Worm (Caenorhabditis elegans) whole organism, L1 larva: Measurements from ENCODE around the gene C49F8.3.

Experiments used
- C04F5.9 ChIP-seq: sonication (generic microtip); optimal IDR thresholded peaks from 2 replicates; lab custom pipeline; 2016; ENCODE audit warnings: missing genetic modification characterization, missing compliant biosample characterization
- C34B4.2 ChIP-seq: sonication (generic microtip); optimal IDR thresholded peaks from 2 replicates; lab custom pipeline; 2017; ENCODE audit warnings: mild to moderate bottlenecking, missing genetic modification characterization, missing compliant biosample characterization
- F16B12.6 ChIP-seq: fragments of 150-350 bp; optimal IDR thresholded peaks from 2 replicates; lab custom pipeline; 2014; ENCODE audit warnings: missing biosample characterization, missing genetic modification characterization
- Y116A8C.19 ChIP-seq: sonication (generic microtip); optimal IDR thresholded peaks from 2 replicates; lab custom pipeline; 2016; ENCODE audit warnings: missing compliant biosample characterization, missing genetic modification characterization, borderline replicate concordance
- alr-1 ChIP-seq: fragments of 200-800 bp; sonication (Bioruptor generic); optimal IDR thresholded peaks from 2 replicates; lab custom pipeline; 2018; ENCODE audit warnings: borderline replicate concordance, mild to moderate bottlenecking, missing genetic modification characterization, missing compliant biosample characterization
- aly-2 ChIP-seq: fragments of 150-350 bp; optimal IDR thresholded peaks from 2 replicates; lab custom pipeline; 2014; ENCODE audit warnings: missing biosample characterization, missing genetic modification characterization
- blmp-1 ChIP-seq: fragments of 150-350 bp; optimal IDR thresholded peaks from 2 replicates; lab custom pipeline; 2014; ENCODE audit warnings: missing biosample characterization, missing genetic modification characterization
- ceh-8 ChIP-seq: fragments of 200-800 bp; sonication (Bioruptor generic); optimal IDR thresholded peaks from 2 replicates; lab custom pipeline; 2018; ENCODE audit warnings: mild to moderate bottlenecking, missing genetic modification characterization, moderate library complexity, missing compliant biosample characterization
- ceh-82 ChIP-seq, 3 experiments: fragments of 150-350 bp in 1 of 3; sonication (generic microtip) in 2 of 3; optimal IDR thresholded peaks; 2 replicates each; lab custom pipeline; 2014 to 2017; ENCODE audit warnings: missing biosample characterization in 3 of 3, missing genetic modification characterization in 3 of 3
- ceh-90 ChIP-seq: sonication (generic microtip); optimal IDR thresholded peaks from 2 replicates; lab custom pipeline; 2016; ENCODE audit warnings: missing genetic modification characterization, missing compliant biosample characterization
- efl-1 ChIP-seq, 4 experiments: fragments of 150-350 bp; optimal IDR thresholded peaks in 3 of 4; peaks in 1 of 4; 1 replicate in 1 of 4; 2 replicates in 3 of 4; lab custom pipeline; 2014; ENCODE audit warnings: missing biosample characterization in 2 of 4, missing genetic modification characterization in 2 of 4, missing genetic modification reagents in 2 of 4
- efl-3 ChIP-seq: fragments of 200-800 bp; sonication (Bioruptor generic); optimal IDR thresholded peaks from 2 replicates; lab custom pipeline; 2018; ENCODE audit warnings: mild to moderate bottlenecking, missing genetic modification characterization, missing compliant biosample characterization
- egl-27 ChIP-seq, 2 experiments: fragments of 150-350 bp in 1 of 2; sonication (generic microtip); optimal IDR thresholded peaks; 3 replicates each; lab custom pipeline; 2017 to 2018; ENCODE audit warnings: missing biosample characterization in 2 of 2, missing genetic modification characterization in 2 of 2, missing genetic modification reagents in 2 of 2
- elt-2 ChIP-seq: sonication (generic microtip); optimal IDR thresholded peaks from 2 replicates; lab custom pipeline; 2016; ENCODE audit warnings: missing genetic modification characterization, mild to moderate bottlenecking, inconsistent platforms, missing compliant biosample characterization, missing genetic modification reagents
- elt-3 ChIP-seq, 6 experiments: fragments of 150-350 bp in 1 of 6; sonication (generic microtip); optimal IDR thresholded peaks; 2 replicates each; lab custom pipeline; 2017 to 2018; ENCODE audit warnings: missing biosample characterization in 6 of 6, missing genetic modification characterization in 6 of 6, inconsistent platforms in 1 of 6
- ets-5 ChIP-seq: fragments of 200-800 bp; sonication (Bioruptor generic); IDR thresholded peaks from 2 replicates; pipeline ENCODE4 v1.3.6; 2022; ENCODE audit warnings: missing genetic modification characterization, missing compliant biosample characterization
- fkh-10 ChIP-seq: sonication (generic microtip); optimal IDR thresholded peaks from 2 replicates; lab custom pipeline; 2017; ENCODE audit warnings: missing biosample characterization, missing genetic modification reagents, missing genetic modification characterization
- fkh-4 ChIP-seq: sonication (generic microtip); optimal IDR thresholded peaks from 2 replicates; lab custom pipeline; 2016; ENCODE audit warnings: missing compliant biosample characterization, missing genetic modification characterization, borderline replicate concordance
- fos-1 ChIP-seq: fragments of 150-350 bp; optimal IDR thresholded peaks from 2 replicates; lab custom pipeline; 2014; ENCODE audit warnings: missing biosample characterization, missing genetic modification characterization
- grh-1 ChIP-seq: fragments of 200-800 bp; sonication (Bioruptor generic); IDR thresholded peaks from 2 replicates; pipeline ENCODE4 v1.3.6; 2022; ENCODE audit warnings: missing genetic modification reagents, missing genetic modification characterization, missing compliant biosample characterization
- hlh-17 ChIP-seq: fragments of 200-800 bp; sonication (Bioruptor generic); optimal IDR thresholded peaks from 2 replicates; lab custom pipeline; 2018; ENCODE audit warnings: missing genetic modification characterization, mild to moderate bottlenecking, missing compliant biosample characterization, moderate library complexity, borderline replicate concordance
- hlh-4 ChIP-seq: sonication (generic microtip); optimal IDR thresholded peaks from 2 replicates; lab custom pipeline; 2016; ENCODE audit warnings: mild to moderate bottlenecking, missing genetic modification characterization, missing compliant biosample characterization
- hpl-2 ChIP-seq: fragments of 150-350 bp; optimal IDR thresholded peaks from 2 replicates; lab custom pipeline; 2014; ENCODE audit warnings: missing biosample characterization, missing genetic modification reagents, missing genetic modification characterization
- irx-1 ChIP-seq: sonication (generic microtip); optimal IDR thresholded peaks from 2 replicates; lab custom pipeline; 2016; ENCODE audit warnings: missing genetic modification characterization, missing compliant biosample characterization
- lin-13 ChIP-seq: fragments of 150-350 bp; optimal IDR thresholded peaks from 2 replicates; lab custom pipeline; 2014; ENCODE audit warnings: missing biosample characterization, missing genetic modification reagents, missing genetic modification characterization
- lin-14 ChIP-seq: fragments of 200-800 bp; sonication (Bioruptor generic); optimal IDR thresholded peaks from 2 replicates; lab custom pipeline; 2018; ENCODE audit warnings: mild to moderate bottlenecking, missing genetic modification characterization, moderate library complexity, missing compliant biosample characterization
- lin-35 ChIP-seq, 2 experiments: fragments of 150-350 bp; optimal IDR thresholded peaks; 2 replicates each; lab custom pipeline; 2014; ENCODE audit warnings: missing biosample characterization in 2 of 2, missing genetic modification characterization in 2 of 2, missing genetic modification reagents in 2 of 2
- mep-1 ChIP-seq: fragments of 150-350 bp; optimal IDR thresholded peaks from 2 replicates; lab custom pipeline; 2014; ENCODE audit warnings: missing biosample characterization, missing genetic modification characterization
- nhr-11 ChIP-seq: fragments of 150-350 bp; optimal IDR thresholded peaks from 2 replicates; lab custom pipeline; 2014; ENCODE audit warnings: missing biosample characterization, missing genetic modification characterization
- nhr-12 ChIP-seq: sonication (generic microtip); optimal IDR thresholded peaks from 2 replicates; lab custom pipeline; 2017; ENCODE audit warnings: missing biosample characterization, missing genetic modification characterization
- nhr-19 ChIP-seq: fragments of 200-800 bp; sonication (Bioruptor generic); conservative IDR thresholded peaks from 2 replicates; pipeline ENCODE4 v1.3.6; 2022; ENCODE audit warnings: missing genetic modification characterization, missing compliant biosample characterization
- nhr-20 ChIP-seq: sonication (generic microtip); optimal IDR thresholded peaks from 2 replicates; lab custom pipeline; 2016; ENCODE audit warnings: mild to moderate bottlenecking, missing genetic modification characterization, missing compliant biosample characterization
- nhr-28 ChIP-seq: fragments of 150-350 bp; optimal IDR thresholded peaks from 2 replicates; lab custom pipeline; 2014; ENCODE audit warnings: missing biosample characterization, missing genetic modification characterization
- nhr-76 ChIP-seq: sonication (generic microtip); optimal IDR thresholded peaks from 2 replicates; lab custom pipeline; 2017; ENCODE audit warnings: missing biosample characterization, missing genetic modification characterization
- nhr-77 ChIP-seq: fragments of 150-350 bp; optimal IDR thresholded peaks from 2 replicates; lab custom pipeline; 2014; ENCODE audit warnings: missing biosample characterization, missing genetic modification characterization
- nhr-84 ChIP-seq: sonication (generic microtip); optimal IDR thresholded peaks from 2 replicates; lab custom pipeline; 2017; ENCODE audit warnings: missing biosample characterization, missing genetic modification characterization
- nhr-90 ChIP-seq: sonication (generic microtip); optimal IDR thresholded peaks from 2 replicates; lab custom pipeline; 2016; ENCODE audit warnings: mild to moderate bottlenecking, missing genetic modification characterization, missing compliant biosample characterization; ENCODE audit not compliant: poor library complexity
- pax-3 ChIP-seq: fragments of 200-800 bp; sonication (Bioruptor generic); optimal IDR thresholded peaks from 2 replicates; lab custom pipeline; 2018; ENCODE audit warnings: mild to moderate bottlenecking, missing genetic modification characterization, moderate library complexity, missing compliant biosample characterization
- pqm-1 ChIP-seq: sonication (generic microtip); optimal IDR thresholded peaks from 3 replicates; lab custom pipeline; 2017; ENCODE audit warnings: missing biosample characterization, missing genetic modification characterization
- rnt-1 ChIP-seq: sonication (generic microtip); optimal IDR thresholded peaks from 2 replicates; lab custom pipeline; 2016; ENCODE audit warnings: mild to moderate bottlenecking, missing genetic modification characterization, moderate library complexity, missing compliant biosample characterization
- skn-1 ChIP-seq: fragments of 150-350 bp; optimal IDR thresholded peaks from 2 replicates; lab custom pipeline; 2014; ENCODE audit warnings: missing biosample characterization, missing genetic modification characterization
- snpc-4 ChIP-seq: fragments of 150-350 bp; optimal IDR thresholded peaks from 2 replicates; lab custom pipeline; 2014; ENCODE audit warnings: missing biosample characterization, missing genetic modification characterization
- snu-23 ChIP-seq: sonication (generic microtip); optimal IDR thresholded peaks from 2 replicates; lab custom pipeline; 2016; ENCODE audit warnings: missing genetic modification characterization, missing compliant biosample characterization
- swsn-7 ChIP-seq: sonication (generic microtip); optimal IDR thresholded peaks from 2 replicates; lab custom pipeline; 2016; ENCODE audit warnings: missing genetic modification characterization, missing compliant biosample characterization
- unc-130 ChIP-seq: fragments of 150-350 bp; optimal IDR thresholded peaks from 2 replicates; lab custom pipeline; 2017; ENCODE audit warnings: missing biosample characterization, missing genetic modification characterization, inconsistent platforms
- unc-30 ChIP-seq: sonication (generic microtip); optimal IDR thresholded peaks from 2 replicates; lab custom pipeline; 2017; ENCODE audit warnings: missing biosample characterization, missing genetic modification characterization
- unc-98 ChIP-seq: fragments of 200-800 bp; sonication (Bioruptor generic); IDR thresholded peaks from 2 replicates; pipeline ENCODE4 v1.3.6; 2022; ENCODE audit warnings: missing genetic modification characterization, missing compliant biosample characterization
- zip-4 ChIP-seq: fragments of 200-800 bp; sonication (Bioruptor generic); optimal IDR thresholded peaks from 2 replicates; lab custom pipeline; 2018; ENCODE audit warnings: mild to moderate bottlenecking, missing genetic modification characterization, moderate library complexity, missing compliant biosample characterization

The C49F8.3 gene

DNA sequence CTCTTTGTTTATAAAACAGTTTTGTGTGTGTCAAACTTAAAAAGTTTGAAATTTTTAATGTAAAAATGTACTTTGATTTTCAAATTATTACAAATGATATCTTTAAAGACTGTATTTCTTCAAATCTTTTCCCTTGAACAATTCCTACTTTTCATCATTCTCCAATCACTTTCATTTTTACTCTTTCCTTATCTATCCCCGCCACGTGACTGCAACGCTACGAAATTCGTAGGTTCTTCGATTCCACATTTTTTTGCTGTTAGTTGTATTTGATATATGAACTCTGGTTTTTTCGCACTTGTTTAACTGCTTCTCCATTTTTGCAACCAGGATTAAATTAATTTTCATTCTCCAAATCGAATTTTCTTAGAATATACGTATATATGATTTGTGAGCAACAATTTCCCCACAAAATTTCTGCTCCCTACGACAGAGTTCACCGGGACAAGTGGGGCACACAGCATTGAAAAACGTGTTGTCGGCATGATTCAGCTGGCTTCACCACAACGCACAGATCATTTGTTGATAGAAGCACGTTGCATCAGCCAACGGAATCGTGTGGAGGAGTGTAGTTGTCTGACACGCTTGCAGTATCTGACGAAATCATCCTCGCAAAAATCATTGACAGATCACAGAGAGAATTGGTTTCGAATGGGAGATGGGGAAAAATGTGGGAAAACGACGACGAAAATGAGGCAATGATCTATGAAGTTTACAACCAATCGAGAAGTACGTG, 32.5 kb downstream of the C49F8.3 start (continued):
- TF ChIP-seq pqm-1 (tag; lab: Kevin White, UChicago) (no peak), aly-2 (tag; lab: Kevin White, UChicago) (no peak), unc-130 (peak; percentile 44), rnt-1 (peak; percentile 85), Y116A8C.19 (tag; lab: Kevin White, UChicago) (no peak), fkh-4 (tag; lab: Kevin White, UChicago) (no peak), snu-23 (GFP tag; lab: Kevin White, UChicago) (peak; percentile 62), C34B4.2 (tag; lab: Kevin White, UChicago) (no peak), irx-1 (tag; lab: Kevin White, UChicago) (peak; percentile 3), nhr-77 (tag; lab: Kevin White, UChicago) (no peak), unc-30 (tag; lab: Kevin White, UChicago) (no peak), hpl-2 (no peak)

DNA sequence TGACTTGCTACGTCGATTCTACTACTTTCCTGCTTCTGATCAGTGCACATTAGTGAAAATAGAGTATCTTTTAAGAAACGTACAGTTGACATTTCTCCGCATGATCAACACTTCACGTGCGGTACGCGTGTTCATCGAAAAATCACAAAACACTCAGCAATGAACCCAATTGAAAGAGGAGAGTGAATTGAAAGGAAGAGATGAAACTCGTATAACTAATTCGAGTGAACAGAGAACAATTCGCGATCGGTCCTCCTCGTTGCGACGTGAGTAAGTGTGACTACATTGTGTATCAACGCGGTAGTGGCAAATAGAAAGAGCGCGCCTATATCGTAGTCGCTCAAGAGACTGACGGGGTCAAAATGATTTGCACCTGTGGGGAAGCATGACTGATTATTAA, 33.8 kb downstream of the C49F8.3 start:
- peak; percentile 38 for TF ChIP-seq lin-13 (GFP tag; lab: Kevin White, UChicago)
- TF ChIP-seq irx-1 (tag; lab: Kevin White, UChicago) = peak; percentile 58
- TF ChIP-seq nhr-77 (tag; lab: Kevin White, UChicago) = peak; percentile 57
- peak in 1 of 2 experiments; percentile 84 for TF ChIP-seq lin-35 (GFP tag; optimal IDR thresholded peaks at IDR 0.05; lab: Kevin White, UChicago)
- TF ChIP-seq C34B4.2 (tag; lab: Kevin White, UChicago) = no peak
- peak; percentile 98 for TF ChIP-seq nhr-19
- TF ChIP-seq mep-1 (tag; lab: Kevin White, UChicago) = peak; percentile 65
- no peak for TF ChIP-seq ceh-90 (tag; lab: Kevin White, UChicago)
- peak; percentile 55 to 77 for TF ChIP-seq egl-27 (tag; optimal IDR thresholded peaks at IDR 0.05; lab: Kevin White, UChicago)
- peak; percentile 42 for TF ChIP-seq swsn-7 (tag; lab: Kevin White, UChicago)
- no peak for TF ChIP-seq hpl-2
- TF ChIP-seq nhr-76 (tag; lab: Kevin White, UChicago) = peak; percentile 41
- peak; percentile 88 for TF ChIP-seq snu-23 (GFP tag; lab: Kevin White, UChicago)
- TF ChIP-seq unc-30 (tag; lab: Kevin White, UChicago) = no peak
- peak in 5 of 6 experiments; percentile 33 to 92 (median 83) for TF ChIP-seq elt-3 (tag; optimal IDR thresholded peaks at IDR 0.05; lab: Kevin White, UChicago)
- peak in 1 of 2 experiments; percentile 9 for TF ChIP-seq efl-1 (optimal IDR thresholded peaks at IDR 0.05; lab: Kevin White, UChicago)
- TF ChIP-seq efl-1 (GFP tag; optimal IDR thresholded peaks at IDR 0.05 in 1 of 2; lab: Kevin White, UChicago) = peak in 1 of 2 experiments; percentile 93
- no peak for TF ChIP-seq F16B12.6 (tag; lab: Kevin White, UChicago)
- TF ChIP-seq hlh-4 (tag; lab: Kevin White, UChicago) = no peak
- TF ChIP-seq ceh-8 (GFP tag; lab: Kevin White, UChicago) = no peak
- no peak for TF ChIP-seq fkh-10 (GFP tag; lab: Kevin White, UChicago)
- TF ChIP-seq snpc-4 (tag; lab: Kevin White, UChicago) = no peak
- peak; percentile 99 for TF ChIP-seq nhr-20 (tag; lab: Kevin White, UChicago)
- no peak for TF ChIP-seq hlh-17 (GFP tag; lab: Kevin White, UChicago)
- peak; percentile 26 for TF ChIP-seq fos-1
- TF ChIP-seq blmp-1 (tag; lab: Kevin White, UChicago) = peak; percentile 94
- TF ChIP-seq skn-1 = no peak
- TF ChIP-seq lin-14 (GFP tag; lab: Kevin White, UChicago) = peak; percentile 92
- peak; percentile 77 for TF ChIP-seq grh-1 (GFP tag; lab: Robert Waterston, UW)
- TF ChIP-seq nhr-84 = no peak
- no peak for TF ChIP-seq zip-4 (GFP tag; lab: Kevin White, UChicago)
- TF ChIP-seq C04F5.9 (tag; lab: Kevin White, UChicago) = no peak
- TF ChIP-seq nhr-90 (tag; lab: Kevin White, UChicago) = peak; percentile 88
- no peak for TF ChIP-seq nhr-12 (tag; lab: Kevin White, UChicago)
- no peak for TF ChIP-seq efl-3 (GFP tag; lab: Kevin White, UChicago)
- TF ChIP-seq ceh-82 (tag; optimal IDR thresholded peaks at IDR 0.05; lab: Kevin White, UChicago) = peak in 2 of 3 experiments; percentile 10 to 44
- TF ChIP-seq unc-98 (GFP tag; lab: Robert Waterston, UW) = no peak
- TF ChIP-seq pax-3 (tag; lab: Kevin White, UChicago) = no peak
- no peak for TF ChIP-seq nhr-28 (tag; lab: Kevin White, UChicago)
- no peak for TF ChIP-seq ets-5 (GFP tag; lab: Robert Waterston, UW)
- TF ChIP-seq alr-1 (tag; lab: Kevin White, UChicago) = no peak
- peak; percentile 61 for TF ChIP-seq elt-2 (tag; lab: Kevin White, UChicago)
- no peak for TF ChIP-seq pqm-1 (tag; lab: Kevin White, UChicago)
- TF ChIP-seq nhr-11 (tag; lab: Kevin White, UChicago) = peak; percentile 32
